Worm (Caenorhabditis elegans) whole organism, L1 larva: Measurements from ENCODE around the gene iglr-2.
"Not testable (repeated sequence)": the region's sequence is repeated elsewhere in the genome, so short reads cannot be mapped to it uniquely, and the experiment has no call there.

Experiments used
- C04F5.9 ChIP-seq: sonication (generic microtip); optimal IDR thresholded peaks from 2 replicates; lab custom pipeline; 2016; ENCODE audit warnings: missing genetic modification characterization, missing compliant biosample characterization
- C16A3.4 ChIP-seq: fragments of 150-350 bp; optimal IDR thresholded peaks from 2 replicates; lab custom pipeline; 2014; ENCODE audit warnings: missing biosample characterization, missing genetic modification characterization
- Y116A8C.19 ChIP-seq: sonication (generic microtip); optimal IDR thresholded peaks from 2 replicates; lab custom pipeline; 2016; ENCODE audit warnings: missing compliant biosample characterization, missing genetic modification characterization, borderline replicate concordance
- aha-1 ChIP-seq: fragments of 150-350 bp; optimal IDR thresholded peaks from 2 replicates; lab custom pipeline; 2014; ENCODE audit warnings: missing biosample characterization, missing genetic modification characterization
- alr-1 ChIP-seq: fragments of 200-800 bp; sonication (Bioruptor generic); optimal IDR thresholded peaks from 2 replicates; lab custom pipeline; 2018; ENCODE audit warnings: borderline replicate concordance, mild to moderate bottlenecking, missing genetic modification characterization, missing compliant biosample characterization
- aly-2 ChIP-seq: fragments of 150-350 bp; optimal IDR thresholded peaks from 2 replicates; lab custom pipeline; 2014; ENCODE audit warnings: missing biosample characterization, missing genetic modification characterization
- blmp-1 ChIP-seq: fragments of 150-350 bp; optimal IDR thresholded peaks from 2 replicates; lab custom pipeline; 2014; ENCODE audit warnings: missing biosample characterization, missing genetic modification characterization
- ceh-8 ChIP-seq: fragments of 200-800 bp; sonication (Bioruptor generic); optimal IDR thresholded peaks from 2 replicates; lab custom pipeline; 2018; ENCODE audit warnings: mild to moderate bottlenecking, missing genetic modification characterization, moderate library complexity, missing compliant biosample characterization
- ceh-82 ChIP-seq, 3 experiments: fragments of 150-350 bp in 1 of 3; sonication (generic microtip) in 2 of 3; optimal IDR thresholded peaks; 2 replicates each; lab custom pipeline; 2014 to 2017; ENCODE audit warnings: missing biosample characterization in 3 of 3, missing genetic modification characterization in 3 of 3
- ceh-88 ChIP-seq: fragments of 200-800 bp; sonication (Bioruptor generic); IDR thresholded peaks from 2 replicates; pipeline ENCODE4 v1.3.6; 2022; ENCODE audit warnings: missing genetic modification characterization, missing compliant biosample characterization
- ceh-90 ChIP-seq: sonication (generic microtip); optimal IDR thresholded peaks from 2 replicates; lab custom pipeline; 2016; ENCODE audit warnings: missing genetic modification characterization, missing compliant biosample characterization
- dsc-1 ChIP-seq: sonication (generic microtip); optimal IDR thresholded peaks from 2 replicates; lab custom pipeline; 2016; ENCODE audit warnings: mild to moderate bottlenecking, missing genetic modification characterization, missing compliant biosample characterization
- efl-1 ChIP-seq, 4 experiments: fragments of 150-350 bp; optimal IDR thresholded peaks in 3 of 4; peaks in 1 of 4; 1 replicate in 1 of 4; 2 replicates in 3 of 4; lab custom pipeline; 2014; ENCODE audit warnings: missing biosample characterization in 2 of 4, missing genetic modification characterization in 2 of 4, missing genetic modification reagents in 2 of 4
- egl-13 ChIP-seq: sonication (generic microtip); optimal IDR thresholded peaks from 2 replicates; lab custom pipeline; 2016; ENCODE audit warnings: missing genotype, missing genetic modification reagents, missing genetic modification characterization, missing compliant biosample characterization
- egl-27 ChIP-seq, 2 experiments: fragments of 150-350 bp in 1 of 2; sonication (generic microtip); optimal IDR thresholded peaks; 3 replicates each; lab custom pipeline; 2017 to 2018; ENCODE audit warnings: missing biosample characterization in 2 of 2, missing genetic modification characterization in 2 of 2, missing genetic modification reagents in 2 of 2
- elt-2 ChIP-seq: sonication (generic microtip); optimal IDR thresholded peaks from 2 replicates; lab custom pipeline; 2016; ENCODE audit warnings: missing genetic modification characterization, mild to moderate bottlenecking, inconsistent platforms, missing compliant biosample characterization, missing genetic modification reagents
- elt-3 ChIP-seq, 6 experiments: fragments of 150-350 bp in 1 of 6; sonication (generic microtip); optimal IDR thresholded peaks; 2 replicates each; lab custom pipeline; 2017 to 2018; ENCODE audit warnings: missing biosample characterization in 6 of 6, missing genetic modification characterization in 6 of 6, inconsistent platforms in 1 of 6
- ets-5 ChIP-seq: fragments of 200-800 bp; sonication (Bioruptor generic); IDR thresholded peaks from 2 replicates; pipeline ENCODE4 v1.3.6; 2022; ENCODE audit warnings: missing genetic modification characterization, missing compliant biosample characterization
- fkh-10 ChIP-seq: sonication (generic microtip); optimal IDR thresholded peaks from 2 replicates; lab custom pipeline; 2017; ENCODE audit warnings: missing biosample characterization, missing genetic modification reagents, missing genetic modification characterization
- fos-1 ChIP-seq: fragments of 150-350 bp; optimal IDR thresholded peaks from 2 replicates; lab custom pipeline; 2014; ENCODE audit warnings: missing biosample characterization, missing genetic modification characterization
- hlh-17 ChIP-seq: fragments of 200-800 bp; sonication (Bioruptor generic); optimal IDR thresholded peaks from 2 replicates; lab custom pipeline; 2018; ENCODE audit warnings: missing genetic modification characterization, mild to moderate bottlenecking, missing compliant biosample characterization, moderate library complexity, borderline replicate concordance
- hlh-4 ChIP-seq: sonication (generic microtip); optimal IDR thresholded peaks from 2 replicates; lab custom pipeline; 2016; ENCODE audit warnings: mild to moderate bottlenecking, missing genetic modification characterization, missing compliant biosample characterization
- irx-1 ChIP-seq: sonication (generic microtip); optimal IDR thresholded peaks from 2 replicates; lab custom pipeline; 2016; ENCODE audit warnings: missing genetic modification characterization, missing compliant biosample characterization
- isw-1 ChIP-seq: fragments of 200-800 bp; sonication (Bioruptor generic); IDR thresholded peaks from 2 replicates; pipeline ENCODE4 v1.3.6; 2022; ENCODE audit warnings: missing genetic modification characterization, missing compliant biosample characterization
- jun-1 ChIP-seq: fragments of 150-350 bp; optimal IDR thresholded peaks from 2 replicates; lab custom pipeline; 2014; ENCODE audit warnings: missing biosample characterization, missing genetic modification reagents, missing genetic modification characterization
- lin-14 ChIP-seq: fragments of 200-800 bp; sonication (Bioruptor generic); optimal IDR thresholded peaks from 2 replicates; lab custom pipeline; 2018; ENCODE audit warnings: mild to moderate bottlenecking, missing genetic modification characterization, moderate library complexity, missing compliant biosample characterization
- lin-15B ChIP-seq: fragments of 150-350 bp; sonication (generic microtip); optimal IDR thresholded peaks from 3 replicates; lab custom pipeline; 2014; ENCODE audit warnings: missing biosample characterization, missing genetic modification characterization
- lin-39 ChIP-seq: fragments of 150-350 bp; optimal IDR thresholded peaks from 2 replicates; lab custom pipeline; 2014; ENCODE audit warnings: missing biosample characterization, missing genetic modification reagents, missing genetic modification characterization
- lir-3 ChIP-seq: sonication (generic microtip); optimal IDR thresholded peaks from 2 replicates; lab custom pipeline; 2016; ENCODE audit warnings: mild to moderate bottlenecking, missing genetic modification characterization, moderate library complexity, missing compliant biosample characterization; ENCODE audit not compliant: poor library complexity
- mab-9 ChIP-seq: fragments of 200-800 bp; sonication (Bioruptor generic); IDR thresholded peaks from 2 replicates; pipeline ENCODE4 v1.3.6; 2022; ENCODE audit warnings: missing genetic modification reagents, missing genetic modification characterization, missing compliant biosample characterization
- nhr-12 ChIP-seq: sonication (generic microtip); optimal IDR thresholded peaks from 2 replicates; lab custom pipeline; 2017; ENCODE audit warnings: missing biosample characterization, missing genetic modification characterization
- nhr-19 ChIP-seq: fragments of 200-800 bp; sonication (Bioruptor generic); conservative IDR thresholded peaks from 2 replicates; pipeline ENCODE4 v1.3.6; 2022; ENCODE audit warnings: missing genetic modification characterization, missing compliant biosample characterization
- nhr-20 ChIP-seq: sonication (generic microtip); optimal IDR thresholded peaks from 2 replicates; lab custom pipeline; 2016; ENCODE audit warnings: mild to moderate bottlenecking, missing genetic modification characterization, missing compliant biosample characterization
- nhr-237 ChIP-seq: fragments of 150-350 bp; optimal IDR thresholded peaks from 2 replicates; lab custom pipeline; 2014; ENCODE audit warnings: missing biosample characterization, missing genetic modification characterization
- nhr-28 ChIP-seq: fragments of 150-350 bp; optimal IDR thresholded peaks from 2 replicates; lab custom pipeline; 2014; ENCODE audit warnings: missing biosample characterization, missing genetic modification characterization
- nhr-85 ChIP-seq: sonication (generic microtip); peaks from one replicate; lab custom pipeline; 2016; ENCODE audit warnings: missing genetic modification characterization, inconsistent platforms, missing compliant biosample characterization
- pqm-1 ChIP-seq: sonication (generic microtip); optimal IDR thresholded peaks from 3 replicates; lab custom pipeline; 2017; ENCODE audit warnings: missing biosample characterization, missing genetic modification characterization
- skn-1 ChIP-seq: fragments of 150-350 bp; optimal IDR thresholded peaks from 2 replicates; lab custom pipeline; 2014; ENCODE audit warnings: missing biosample characterization, missing genetic modification characterization
- sox-4 ChIP-seq: sonication (generic microtip); optimal IDR thresholded peaks from 2 replicates; lab custom pipeline; 2016; ENCODE audit warnings: missing genetic modification characterization, missing compliant biosample characterization
- swsn-7 ChIP-seq: sonication (generic microtip); optimal IDR thresholded peaks from 2 replicates; lab custom pipeline; 2016; ENCODE audit warnings: missing genetic modification characterization, missing compliant biosample characterization
- unc-130 ChIP-seq: fragments of 150-350 bp; optimal IDR thresholded peaks from 2 replicates; lab custom pipeline; 2017; ENCODE audit warnings: missing biosample characterization, missing genetic modification characterization, inconsistent platforms
- unc-86 ChIP-seq: sonication (generic microtip); optimal IDR thresholded peaks from 2 replicates; lab custom pipeline; 2016; ENCODE audit warnings: missing genetic modification characterization, missing compliant biosample characterization
- unc-98 ChIP-seq: fragments of 200-800 bp; sonication (Bioruptor generic); IDR thresholded peaks from 2 replicates; pipeline ENCODE4 v1.3.6; 2022; ENCODE audit warnings: missing genetic modification characterization, missing compliant biosample characterization
- vab-15 ChIP-seq: sonication (generic microtip); optimal IDR thresholded peaks from 2 replicates; lab custom pipeline; 2017; ENCODE audit warnings: missing genotype, mild to moderate bottlenecking, missing genetic modification characterization, missing compliant biosample characterization
- zag-1 ChIP-seq: fragments of 150-350 bp; optimal IDR thresholded peaks from 2 replicates; lab custom pipeline; 2014; ENCODE audit warnings: missing biosample characterization, missing genetic modification characterization
- zip-4 ChIP-seq: fragments of 200-800 bp; sonication (Bioruptor generic); optimal IDR thresholded peaks from 2 replicates; lab custom pipeline; 2018; ENCODE audit warnings: mild to moderate bottlenecking, missing genetic modification characterization, moderate library complexity, missing compliant biosample characterization
- ztf-11 ChIP-seq, 2 experiments: sonication (generic microtip); optimal IDR thresholded peaks; 2 replicates each; lab custom pipeline; 2016 to 2017; ENCODE audit warnings: missing genetic modification characterization in 2 of 2, missing biosample characterization in 1 of 2, missing compliant biosample characterization in 1 of 2
- ztf-4 ChIP-seq: fragments of 150-350 bp; optimal IDR thresholded peaks from 2 replicates; lab custom pipeline; 2014; ENCODE audit warnings: missing biosample characterization, missing genetic modification characterization

Gene iglr-2

ce11 chrIII:8339372-8339771, 8.3 kb upstream of the iglr-2 start, which contains the start of gene clc-28:
Gene clc-28, minus strand, starts transcription at chrIII:8339472.
- TF ChIP-seq hlh-4 (tag; lab: Kevin White, UChicago); elt-3 (tag; optimal IDR thresholded peaks at IDR 0.05; lab: Kevin White, UChicago); lir-3 (tag; lab: Kevin White, UChicago): not testable (repeated sequence)

DNA sequence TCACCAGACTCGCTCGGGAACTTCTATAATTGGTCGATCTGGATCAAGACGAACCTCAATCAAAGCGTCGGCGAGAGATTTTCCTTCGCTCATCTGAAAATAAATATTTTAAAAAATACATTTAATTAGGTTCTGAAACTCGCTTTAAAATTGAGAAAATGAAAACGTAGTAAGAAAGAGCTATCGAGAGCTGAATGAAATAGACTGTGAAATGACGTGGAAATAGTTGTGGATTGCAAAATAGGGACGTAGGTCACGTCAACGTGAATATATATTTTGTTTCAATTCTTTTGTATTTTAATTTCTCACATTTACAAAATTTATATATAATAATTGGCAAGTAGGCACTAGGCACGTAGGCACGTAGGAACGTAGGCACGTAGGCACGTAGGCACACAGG, 3.3 kb upstream of the iglr-2 start, which contains the start of gene ZC262.4:
Gene ZC262.4, minus strand, starts transcription at position 101 of the 400 bp plus-strand sequence.
- TF ChIP-seq ztf-4 (tag; lab: Kevin White, UChicago) (no peak), unc-98 (no peak), egl-13 (no peak), swsn-7 (no peak), dsc-1 (tag; lab: Kevin White, UChicago) (no peak), ceh-90 (tag; lab: Kevin White, UChicago) (no peak), lin-15B (tag; lab: Kevin White, UChicago) (no peak), vab-15 (tag; lab: Kevin White, UChicago) (no peak), lin-39 (no peak), ets-5 (GFP tag; lab: Robert Waterston, UW) (no peak), mab-9 (no peak)

- TF ChIP-seq zip-4 (GFP tag; lab: Kevin White, UChicago) (no peak), aly-2 (tag; lab: Kevin White, UChicago) (no peak), nhr-28 (no peak), ceh-8 (GFP tag; lab: Kevin White, UChicago) (no peak), sox-4 (tag; lab: Kevin White, UChicago) (no peak), blmp-1 (tag; lab: Kevin White, UChicago) (peak; percentile 14), elt-3 (tag; optimal IDR thresholded peaks at IDR 0.05; lab: Kevin White, UChicago) (peak in 1 of 6 experiments; percentile 25), unc-86 (no peak), swsn-7 (no peak), lin-14 (GFP tag; lab: Kevin White, UChicago) (no peak), nhr-20 (no peak), irx-1 (tag; lab: Kevin White, UChicago) (peak; percentile 22), C04F5.9 (tag; lab: Kevin White, UChicago) (peak; percentile 27), alr-1 (tag; lab: Kevin White, UChicago) (no peak), efl-1 (optimal IDR thresholded peaks at IDR 0.05; lab: Kevin White, UChicago) (peak; percentile 49 to 65), efl-1 (GFP tag; optimal IDR thresholded peaks at IDR 0.05 in 1 of 2; lab: Kevin White, UChicago) (peak; percentile 69 to 85), unc-98 (no peak), nhr-237 (tag; lab: Kevin White, UChicago) (no peak), zag-1 (tag; lab: Kevin White, UChicago) (no peak), elt-2 (tag; lab: Kevin White, UChicago) (no peak), lin-15B (tag; lab: Kevin White, UChicago) (no peak), ztf-11 (tag; optimal IDR thresholded peaks at IDR 0.05; lab: Kevin White, UChicago) (no peak), C16A3.4 (tag; lab: Kevin White, UChicago) (no peak), fos-1 (tag; lab: Kevin White, UChicago) (no peak), pqm-1 (tag; lab: Kevin White, UChicago) (no peak), isw-1 (GFP tag; lab: Robert Waterston, UW) (no peak), ceh-88 (no peak), Y116A8C.19 (no peak), ceh-82 (tag; optimal IDR thresholded peaks at IDR 0.05; lab: Kevin White, UChicago) (peak in 1 of 3 experiments; percentile 28), vab-15 (tag; lab: Kevin White, UChicago) (no peak), fkh-10 (GFP tag; lab: Kevin White, UChicago) (no peak), egl-27 (tag; optimal IDR thresholded peaks at IDR 0.05; lab: Kevin White, UChicago) (no peak), nhr-85 (tag; lab: Kevin White, UChicago) (no peak), nhr-12 (tag; lab: Kevin White, UChicago) (no peak), ets-5 (GFP tag; lab: Robert Waterston, UW) (no peak), unc-130 (tag; lab: Kevin White, UChicago) (peak; percentile 55), nhr-19 (GFP tag; lab: Robert Waterston, UW) (no peak), lin-39 (no peak), jun-1 (tag; lab: Kevin White, UChicago) (no peak), skn-1 (tag; lab: Kevin White, UChicago) (no peak), hlh-17 (GFP tag; lab: Kevin White, UChicago) (no peak), aha-1 (tag; lab: Kevin White, UChicago) (no peak)
Measured at ce11 chrIII:8331779-8332178, 668 bp upstream of the iglr-2 start, which contains the start of the genes mrps-18A and ZC262.2. Gene mrps-18A, minus strand, starts transcription at chrIII:8331919. Gene ZC262.2, plus strand, starts transcription at chrIII:8332062.
